Fruit fly (Drosophila melanogaster): ENCODE data around the gene Nup153.

Gene Nup153

dm6 chrX:16647092-16647632 is 48.1 kb downstream of the Nup153 start (continued):
- TF ChIP-seq CG34406 (GFP tag; optimal IDR thresholded peaks at IDR 0.05), result peak; percentile 33
- TF ChIP-seq CG6792 (GFP tag; optimal IDR thresholded peaks at IDR 0.05), result peak; percentile 31
- TF ChIP-seq CG6163 (GFP tag; IDR thresholded peaks at IDR 0.05), result peak; percentile 18; the same call in 1 of the 3 replicates

- TF ChIP-seq CG3919 (GFP tag; optimal IDR thresholded peaks at IDR 0.05) (no peak), eg (GFP tag; IDR thresholded peaks at IDR 0.05) (peak; percentile 40; the same call in 2 of the 3 replicates), CG16779 (tag; optimal IDR thresholded peaks at IDR 0.05) (no peak), Smox (GFP tag; optimal IDR thresholded peaks at IDR 0.05) (no peak), esn (GFP tag; optimal IDR thresholded peaks at IDR 0.05) (no peak), CG4318 (GFP tag; optimal IDR thresholded peaks at IDR 0.05) (no peak), CG7368 (GFP tag; optimal IDR thresholded peaks at IDR 0.05) (no peak), fd85E (GFP tag; optimal IDR thresholded peaks at IDR 0.05) (no peak), cyc (GFP tag; optimal IDR thresholded peaks at IDR 0.05) (no peak), CG6163 (GFP tag; IDR thresholded peaks at IDR 0.05) (peak; percentile 53; the same call in 1 of the 3 replicates), CG11902 (GFP tag; optimal IDR thresholded peaks at IDR 0.05) (no peak), Sox14 (GFP tag; optimal IDR thresholded peaks at IDR 0.05) (no peak), dsx (GFP tag; optimal IDR thresholded peaks at IDR 0.05; ENCODE audit: poor library complexity, severe bottlenecking) (no peak), topi (GFP tag; optimal IDR thresholded peaks at IDR 0.05) (no peak), dac (GFP tag; optimal IDR thresholded peaks at IDR 0.05) (no peak), Hr38 (GFP tag; optimal IDR thresholded peaks at IDR 0.05) (no peak), spab (GFP tag; optimal IDR thresholded peaks at IDR 0.05) (no peak), Met (GFP tag; optimal IDR thresholded peaks at IDR 0.05) (no peak), Eip78C (GFP tag) (peak; percentile 27), Eip93F (GFP tag; optimal IDR thresholded peaks at IDR 0.05) (no peak), CG11762 (GFP tag; optimal IDR thresholded peaks at IDR 0.05; ENCODE audit: insufficient read depth) (no peak), Sox15 (GFP tag; optimal IDR thresholded peaks at IDR 0.05) (no peak), CG6276 (GFP tag; optimal IDR thresholded peaks at IDR 0.05) (no peak), achi (GFP tag; optimal IDR thresholded peaks at IDR 0.05) (no peak), net (GFP tag; optimal IDR thresholded peaks at IDR 0.05) (no peak), svp (GFP tag) (no peak), ss (GFP tag; optimal IDR thresholded peaks at IDR 0.05) (peak; percentile 55 to 57), CG1621 (tag; optimal IDR thresholded peaks at IDR 0.05) (no peak), Sox102F (GFP tag; optimal IDR thresholded peaks at IDR 0.05) (no peak), acj6 (GFP tag; optimal IDR thresholded peaks at IDR 0.05) (no peak), CG9139 (GFP tag; optimal IDR thresholded peaks at IDR 0.05) (peak; percentile 21), vri (GFP tag; optimal IDR thresholded peaks at IDR 0.05) (peak; percentile 77), CG32006 (GFP tag; optimal IDR thresholded peaks at IDR 0.05) (no peak), Blimp-1 (GFP tag; optimal IDR thresholded peaks at IDR 0.05) (no peak), CG6808 (GFP tag; optimal IDR thresholded peaks at IDR 0.05) (no peak), CG3032 (tag; optimal IDR thresholded peaks at IDR 0.05) (no peak), salr (GFP tag; optimal IDR thresholded peaks at IDR 0.05) (no peak), CG8319 (GFP tag; optimal IDR thresholded peaks at IDR 0.05) (no peak), CG10669 (GFP tag; optimal IDR thresholded peaks at IDR 0.05) (no peak), Lpt (GFP tag; optimal IDR thresholded peaks at IDR 0.05) (no peak), CG11294 (GFP tag; IDR thresholded peaks at IDR 0.05) (no peak), CG6854 (GFP tag; optimal IDR thresholded peaks at IDR 0.05) (peak; percentile 77), Ets21C (GFP tag; optimal IDR thresholded peaks at IDR 0.05) (no peak), CG34406 (GFP tag; optimal IDR thresholded peaks at IDR 0.05) (no peak), Hr4 (GFP tag; optimal IDR thresholded peaks at IDR 0.05) (no peak), CG8119 (GFP tag; IDR thresholded peaks at IDR 0.05) (0 out of 3 replicates have a peak, but pooled peaks have one; percentile 38), CG8632 (GFP tag; optimal IDR thresholded peaks at IDR 0.05) (no peak)
Measured at dm6 chrX:16647737-16648434, 48.8 kb downstream of the Nup153 start.
